Worm (Caenorhabditis elegans) whole organism, mixed stage, embryonic: ENCODE data around the gene T26H5.8.

ENCODE experiments used
- M03D4.4 ChIP-seq: sonication (generic microtip); optimal IDR thresholded peaks from 2 replicates; lab custom pipeline; 2017; ENCODE audit warnings: mild to moderate bottlenecking, missing genetic modification characterization, missing compliant biosample characterization
- bed-3 ChIP-seq: fragments of 200-800 bp; sonication (Bioruptor generic); optimal IDR thresholded peaks from 3 replicates; lab custom pipeline; 2018; ENCODE audit warnings: mild to moderate bottlenecking, missing genetic modification characterization, moderate library complexity, missing compliant biosample characterization
- blmp-1 ChIP-seq: fragments of 150-350 bp; optimal IDR thresholded peaks from 2 replicates; lab custom pipeline; 2014; ENCODE audit warnings: missing biosample characterization, missing genetic modification characterization
- ceh-39 ChIP-seq: fragments of 150-350 bp; optimal IDR thresholded peaks from 2 replicates; lab custom pipeline; 2014; ENCODE audit warnings: missing biosample characterization, missing genetic modification characterization
- ceh-43 ChIP-seq: fragments of 200-800 bp; sonication (Bioruptor generic); optimal IDR thresholded peaks from 2 replicates; lab custom pipeline; 2018; ENCODE audit warnings: mild to moderate bottlenecking, missing genetic modification characterization, moderate library complexity, missing compliant biosample characterization
- ceh-83 ChIP-seq: fragments of 200-800 bp; sonication (Bioruptor generic); optimal IDR thresholded peaks from 2 replicates; lab custom pipeline; 2018; ENCODE audit warnings: mild to moderate bottlenecking, missing genetic modification characterization, missing compliant biosample characterization
- ces-1 ChIP-seq: fragments of 150-350 bp; optimal IDR thresholded peaks from 2 replicates; lab custom pipeline; 2014; ENCODE audit warnings: missing biosample characterization, missing genetic modification reagents, missing genetic modification characterization
- cnd-1 ChIP-seq: fragments of 200-800 bp; sonication (Bioruptor generic); optimal IDR thresholded peaks from 2 replicates; lab custom pipeline; 2018; ENCODE audit warnings: mild to moderate bottlenecking, missing genetic modification characterization, missing compliant biosample characterization
- drap-1 ChIP-seq: fragments of 200-800 bp; sonication (Bioruptor generic); optimal IDR thresholded peaks from 3 replicates; lab custom pipeline; 2018; ENCODE audit warnings: mild to moderate bottlenecking, missing genetic modification characterization, missing compliant biosample characterization
- elt-1 ChIP-seq: sonication (generic microtip); optimal IDR thresholded peaks from 2 replicates; lab custom pipeline; 2017; ENCODE audit warnings: missing genetic modification characterization, mild to moderate bottlenecking, missing compliant biosample characterization, antibody characterized with exemption, moderate library complexity, borderline replicate concordance; ENCODE audit not compliant: insufficient read depth
- elt-3 ChIP-seq: fragments of 150-350 bp; optimal IDR thresholded peaks from 2 replicates; lab custom pipeline; 2014; ENCODE audit warnings: missing biosample characterization, missing genetic modification characterization
- flh-1 ChIP-seq: fragments of 200-800 bp; sonication (Bioruptor generic); optimal IDR thresholded peaks from 2 replicates; lab custom pipeline; 2018; ENCODE audit warnings: mild to moderate bottlenecking, missing genetic modification characterization, moderate library complexity, missing compliant biosample characterization
- ham-2 ChIP-seq: fragments of 200-800 bp; sonication (Bioruptor generic); optimal IDR thresholded peaks from 2 replicates; lab custom pipeline; 2018; ENCODE audit warnings: mild to moderate bottlenecking, missing genetic modification characterization, missing compliant biosample characterization
- hlh-1 ChIP-seq: fragments of 150-350 bp; optimal IDR thresholded peaks from 2 replicates; lab custom pipeline; 2014; ENCODE audit warnings: missing biosample characterization, missing genetic modification reagents, missing genetic modification characterization
- lin-13 ChIP-seq: fragments of 150-350 bp; optimal IDR thresholded peaks from 2 replicates; lab custom pipeline; 2014; ENCODE audit warnings: missing biosample characterization, missing genetic modification characterization
- lin-32 ChIP-seq: fragments of 200-800 bp; sonication (Bioruptor generic); optimal IDR thresholded peaks from 2 replicates; lab custom pipeline; 2018; ENCODE audit warnings: mild to moderate bottlenecking, missing genetic modification characterization, missing compliant biosample characterization
- lsy-2 ChIP-seq: fragments of 150-350 bp; optimal IDR thresholded peaks from 2 replicates; lab custom pipeline; 2014; ENCODE audit warnings: missing biosample characterization, missing genetic modification characterization
- mab-5 ChIP-seq: fragments of 150-350 bp; optimal IDR thresholded peaks from 2 replicates; lab custom pipeline; 2014; ENCODE audit warnings: missing biosample characterization, missing genetic modification characterization
- mep-1 ChIP-seq: fragments of 150-350 bp; optimal IDR thresholded peaks from 2 replicates; lab custom pipeline; 2017; ENCODE audit warnings: missing biosample characterization, missing genetic modification reagents, missing genetic modification characterization, inconsistent platforms
- mls-2 ChIP-seq: sonication (generic microtip); optimal IDR thresholded peaks from 2 replicates; lab custom pipeline; 2016; ENCODE audit warnings: mild to moderate bottlenecking, missing genetic modification characterization, moderate library complexity, missing compliant biosample characterization
- nhr-12 ChIP-seq: fragments of 150-350 bp; optimal IDR thresholded peaks from 2 replicates; lab custom pipeline; 2014; ENCODE audit warnings: missing biosample characterization, missing genetic modification characterization
- nhr-2 ChIP-seq: fragments of 150-350 bp; optimal IDR thresholded peaks from 2 replicates; lab custom pipeline; 2014; ENCODE audit warnings: missing biosample characterization, missing genetic modification characterization
- nhr-237 ChIP-seq: fragments of 150-350 bp; optimal IDR thresholded peaks from 2 replicates; lab custom pipeline; 2014; ENCODE audit warnings: missing biosample characterization, missing genetic modification characterization
- nhr-28 ChIP-seq: fragments of 150-350 bp; optimal IDR thresholded peaks from 2 replicates; lab custom pipeline; 2014; ENCODE audit warnings: missing biosample characterization, missing genetic modification characterization
- nhr-76 ChIP-seq: sonication (generic microtip); optimal IDR thresholded peaks from 2 replicates; lab custom pipeline; 2017; ENCODE audit warnings: missing biosample characterization, missing genetic modification characterization
- pha-4 ChIP-seq: fragments of 150-350 bp; optimal IDR thresholded peaks from 2 replicates; lab custom pipeline; 2018; ENCODE audit warnings: missing biosample characterization, missing genetic modification reagents, missing genetic modification characterization
- sem-2 ChIP-seq: fragments of 200-800 bp; sonication (Bioruptor generic); optimal IDR thresholded peaks from 2 replicates; lab custom pipeline; 2018; ENCODE audit warnings: mild to moderate bottlenecking, missing genetic modification characterization, missing compliant biosample characterization
- snpc-4 ChIP-seq: fragments of 150-350 bp; optimal IDR thresholded peaks from 2 replicates; lab custom pipeline; 2014; ENCODE audit warnings: missing biosample characterization, missing genetic modification characterization
- sptf-1 ChIP-seq: sonication (generic microtip); optimal IDR thresholded peaks from 2 replicates; lab custom pipeline; 2017; ENCODE audit warnings: mild to moderate bottlenecking, missing genetic modification characterization, moderate library complexity, missing compliant biosample characterization
- tbx-8 ChIP-seq: fragments of 200-800 bp; sonication (Bioruptor generic); optimal IDR thresholded peaks from 2 replicates; lab custom pipeline; 2018; ENCODE audit warnings: mild to moderate bottlenecking, missing genetic modification characterization, moderate library complexity, missing compliant biosample characterization
- unc-120 ChIP-seq: sonication (generic microtip); optimal IDR thresholded peaks from 2 replicates; lab custom pipeline; 2017; ENCODE audit warnings: missing genetic modification characterization, missing compliant biosample characterization; ENCODE audit not compliant: poor library complexity, severe bottlenecking
- unc-39 ChIP-seq: fragments of 150-350 bp; optimal IDR thresholded peaks from 2 replicates; lab custom pipeline; 2014; ENCODE audit warnings: missing biosample characterization, missing genetic modification characterization
- unc-62 ChIP-seq: fragments of 150-350 bp; optimal IDR thresholded peaks from 2 replicates; lab custom pipeline; 2014; ENCODE audit warnings: missing biosample characterization, missing genetic modification reagents, missing genetic modification characterization
- zip-8 ChIP-seq: fragments of 150-350 bp; optimal IDR thresholded peaks from 2 replicates; lab custom pipeline; 2014; ENCODE audit warnings: missing biosample characterization, missing genetic modification characterization
- ztf-11 ChIP-seq: fragments of 150-350 bp; optimal IDR thresholded peaks from 2 replicates; lab custom pipeline; 2014; ENCODE audit warnings: missing biosample characterization, missing genetic modification characterization

The T26H5.8 gene

DNA sequence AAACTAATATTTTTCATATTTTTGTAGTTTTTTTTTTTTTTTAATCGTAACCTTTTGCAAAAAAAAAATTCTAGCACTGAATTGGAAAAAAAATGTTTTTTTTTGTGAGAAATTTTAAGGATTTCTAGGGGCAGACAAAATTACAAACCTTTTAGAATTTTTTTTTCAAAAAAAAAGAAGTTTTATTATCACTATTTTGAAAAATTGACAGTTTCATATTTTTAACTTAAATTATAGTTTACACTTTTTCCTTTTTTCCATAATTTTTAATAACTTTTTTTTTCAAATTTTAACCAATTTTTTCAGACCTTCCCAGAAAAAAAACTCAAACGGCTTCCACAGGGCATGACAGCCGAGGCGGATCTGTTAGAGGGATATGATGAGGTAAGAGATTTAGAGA, 38.5 kb upstream of the T26H5.8 start, which contains the start of gene dpf-1:
TSS of gene dpf-1 (plus strand) at position 301 of the 400 bp plus-strand sequence.
- TF ChIP-seq flh-1 (GFP tag; lab: Kevin White, UChicago) (no peak), unc-39 (tag; lab: Kevin White, UChicago) (no peak), ceh-43 (GFP tag; lab: Kevin White, UChicago) (no peak), nhr-28 (tag; lab: Kevin White, UChicago) (no peak), elt-3 (tag; lab: Kevin White, UChicago) (no peak)

ce11 chrV:15466719-15467118, 34.2 kb upstream of the T26H5.8 start:
- no peak for TF ChIP-seq lin-32 (GFP tag; lab: Kevin White, UChicago)
- no peak for TF ChIP-seq ceh-83 (GFP tag; lab: Kevin White, UChicago)
- no peak for TF ChIP-seq cnd-1 (tag; lab: Kevin White, UChicago)
- TF ChIP-seq sem-2 (GFP tag; lab: Kevin White, UChicago), result no peak
- TF ChIP-seq tbx-8 (GFP tag; lab: Kevin White, UChicago), result no peak
- TF ChIP-seq snpc-4 (tag; lab: Kevin White, UChicago), result no peak
- no peak for TF ChIP-seq mls-2 (tag; lab: Kevin White, UChicago)
- no peak for TF ChIP-seq nhr-237 (tag; lab: Kevin White, UChicago)
- TF ChIP-seq mep-1 (tag; lab: Kevin White, UChicago), result no peak

DNA sequence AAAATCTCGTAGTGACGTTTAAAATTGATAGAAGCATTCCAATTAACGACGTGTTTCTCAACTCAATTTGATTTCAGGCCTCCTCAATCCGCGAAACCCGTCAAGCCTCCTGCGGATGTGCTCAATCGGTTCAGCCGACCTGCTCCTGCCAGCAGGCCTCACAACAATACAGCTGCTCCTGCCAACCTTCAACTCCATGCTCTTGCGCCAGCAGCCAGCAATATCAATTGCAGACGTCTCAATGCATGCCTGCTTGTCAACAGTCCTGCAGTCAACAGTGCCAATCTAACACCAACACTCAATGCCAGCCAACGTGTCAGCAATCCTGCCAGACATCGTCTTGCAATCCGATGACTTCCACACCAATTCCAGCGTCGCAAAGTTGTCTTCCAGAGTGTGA, 33.5 kb upstream of the T26H5.8 start:
- TF ChIP-seq drap-1 (GFP tag; lab: Kevin White, UChicago), result peak; percentile 4
- TF ChIP-seq sem-2 (GFP tag; lab: Kevin White, UChicago), result no peak
- no peak for TF ChIP-seq elt-3 (tag; lab: Kevin White, UChicago)

ce11 chrV:15465032-15465727, 32.7 kb upstream of the T26H5.8 start, which contains the start of gene pqn-71:
TSS of gene pqn-71 (plus strand) at chrV:15465677.
- TF ChIP-seq mep-1 (tag; lab: Kevin White, UChicago) (peak; percentile 47), mls-2 (tag; lab: Kevin White, UChicago) (peak; percentile 89), cnd-1 (tag; lab: Kevin White, UChicago) (peak; percentile 78), sem-2 (GFP tag; lab: Kevin White, UChicago) (peak; percentile 68), ceh-39 (no peak), unc-62 (GFP tag; lab: Kevin White, UChicago) (peak; percentile 42), elt-3 (tag; lab: Kevin White, UChicago) (peak; percentile 41), unc-120 (tag; lab: Kevin White, UChicago) (peak; percentile 96), nhr-2 (peak; percentile 14), lin-32 (GFP tag; lab: Kevin White, UChicago) (peak; percentile 75), ztf-11 (peak; percentile 35), lsy-2 (tag; lab: Kevin White, UChicago) (no peak), nhr-76 (tag; lab: Kevin White, UChicago) (no peak), snpc-4 (tag; lab: Kevin White, UChicago) (no peak), hlh-1 (tag; lab: Kevin White, UChicago) (peak; percentile 37), ces-1 (GFP tag; lab: Kevin White, UChicago) (no peak), mab-5 (no peak), drap-1 (GFP tag; lab: Kevin White, UChicago) (peak; percentile 97), ceh-43 (GFP tag; lab: Kevin White, UChicago) (peak; percentile 83), nhr-12 (tag; lab: Kevin White, UChicago) (no peak), tbx-8 (GFP tag; lab: Kevin White, UChicago) (peak; percentile 63), lin-13 (tag; lab: Kevin White, UChicago) (peak; percentile 61), ham-2 (GFP tag; lab: Kevin White, UChicago) (peak; percentile 85), blmp-1 (tag; lab: Kevin White, UChicago) (no peak), unc-39 (tag; lab: Kevin White, UChicago) (no peak), M03D4.4 (peak; percentile 85), flh-1 (GFP tag; lab: Kevin White, UChicago) (peak; percentile 63), nhr-28 (tag; lab: Kevin White, UChicago) (peak; percentile 31), sptf-1 (tag; lab: Kevin White, UChicago) (peak; percentile 93), zip-8 (tag; lab: Kevin White, UChicago) (no peak), elt-1 (no peak), bed-3 (GFP tag; lab: Kevin White, UChicago) (peak; percentile 81), ceh-83 (GFP tag; lab: Kevin White, UChicago) (peak; percentile 92), pha-4 (peak; percentile 13), nhr-237 (tag; lab: Kevin White, UChicago) (peak; percentile 35)
